Fruit fly (Drosophila melanogaster) whole organism, embryonic: ENCODE data around the gene CG3348.

Source experiments
- ATbp ChIP-seq: fragments of 200-800 bp; sonication (Bioruptor generic); optimal IDR thresholded peaks from 2 replicates; lab custom pipeline; 2017; ENCODE audit warnings: missing biosample characterization, mild to moderate bottlenecking, missing genetic modification characterization, missing genetic modification reagents
- B-H2 ChIP-seq: fragments of 200-800 bp; sonication (Bioruptor generic); optimal IDR thresholded peaks from 2 replicates; lab custom pipeline; 2018; ENCODE audit warnings: missing biosample characterization, mild to moderate bottlenecking, missing genetic modification characterization
- Bteb2 ChIP-seq: fragments of 200-800 bp; sonication (Bioruptor generic); optimal IDR thresholded peaks from 2 replicates; lab custom pipeline; 2016; ENCODE audit warnings: missing biosample characterization, missing genetic modification characterization
- CG11247 ChIP-seq: fragments of 200-800 bp; sonication (Bioruptor generic); IDR thresholded peaks from 2 replicates; pipeline ENCODE4 v1.3.6; 2022; ENCODE audit warnings: missing biosample characterization, missing genetic modification characterization
- CG13296 ChIP-seq: fragments of 200-800 bp; sonication (Bioruptor generic); optimal IDR thresholded peaks from 3 replicates; lab custom pipeline; 2018; ENCODE audit warnings: missing biosample characterization, mild to moderate bottlenecking, missing genetic modification characterization
- CG14441 ChIP-seq: fragments of 200-800 bp; sonication (Bioruptor generic); IDR thresholded peaks from 2 replicates; pipeline ENCODE4 v1.3.6; 2022; ENCODE audit warnings: missing biosample characterization, missing genetic modification characterization
- CG14667 ChIP-seq: fragments of 200-800 bp; sonication (Bioruptor generic); IDR thresholded peaks from 2 replicates; pipeline ENCODE4 v1.3.6; 2022; ENCODE audit warnings: missing biosample characterization, missing genetic modification characterization
- CG14710 ChIP-seq: fragments of 200-800 bp; sonication (Bioruptor generic); optimal IDR thresholded peaks from 3 replicates; lab custom pipeline; 2019; ENCODE audit warnings: missing biosample characterization, mild to moderate bottlenecking, missing genetic modification characterization, moderate library complexity
- CG1603 ChIP-seq: fragments of 200-800 bp; sonication (Bioruptor generic); optimal IDR thresholded peaks from 2 replicates; lab custom pipeline; 2019; ENCODE audit warnings: missing biosample characterization, mild to moderate bottlenecking, missing genetic modification characterization, moderate library complexity
- CG17186 ChIP-seq: fragments of 200-800 bp; sonication (Bioruptor generic); optimal IDR thresholded peaks from 3 replicates; lab custom pipeline; 2017; ENCODE audit warnings: missing biosample characterization, missing genetic modification reagents, missing genetic modification characterization
- CG18262 ChIP-seq: fragments of 200-800 bp; optimal IDR thresholded peaks from 3 replicates; lab custom pipeline; 2019; ENCODE audit warnings: missing biosample characterization, mild to moderate bottlenecking, missing genetic modification characterization, moderate library complexity
- CG3726 ChIP-seq: fragments of 200-800 bp; sonication (Bioruptor generic); IDR thresholded peaks from 3 replicates; pipeline ENCODE4, ENCODE4 v1.3.6; 2022; ENCODE audit warnings: missing biosample characterization, missing genetic modification characterization
- CG4707 ChIP-seq: fragments of 200-800 bp; sonication (Bioruptor generic); optimal IDR thresholded peaks from 2 replicates; lab custom pipeline; 2018; ENCODE audit warnings: missing biosample characterization, mild to moderate bottlenecking, missing genetic modification characterization, moderate library complexity
- CG6854 ChIP-seq: fragments of 200-800 bp; sonication (Bioruptor generic); optimal IDR thresholded peaks from 3 replicates; lab custom pipeline; 2017; ENCODE audit warnings: missing biosample characterization, mild to moderate bottlenecking, missing genetic modification characterization
- CG7271 ChIP-seq: fragments of 200-800 bp; sonication (Bioruptor generic); optimal IDR thresholded peaks from 2 replicates; lab custom pipeline; 2018; ENCODE audit warnings: missing biosample characterization, mild to moderate bottlenecking, missing genetic modification characterization, moderate library complexity
- CG8089 ChIP-seq: fragments of 200-800 bp; sonication (Bioruptor generic); optimal IDR thresholded peaks from 3 replicates; lab custom pipeline; 2016; ENCODE audit warnings: missing biosample characterization, missing genetic modification characterization
- CG8924 ChIP-seq: fragments of 200-800 bp; optimal IDR thresholded peaks from 3 replicates; lab custom pipeline; 2019; ENCODE audit warnings: missing biosample characterization, mild to moderate bottlenecking, missing genetic modification characterization, moderate library complexity
- CG9215 ChIP-seq: fragments of 200-800 bp; sonication (Bioruptor generic); IDR thresholded peaks from 2 replicates; pipeline ENCODE4 v1.3.6; 2022; ENCODE audit warnings: missing biosample characterization, missing genetic modification characterization
- CG9932 ChIP-seq: fragments of 200-800 bp; sonication (Bioruptor generic); IDR thresholded peaks from 2 replicates; pipeline ENCODE4 v1.3.6; 2022; ENCODE audit warnings: missing biosample characterization, missing genetic modification characterization
- CHES-1-like ChIP-seq: fragments of 200-800 bp; sonication (Bioruptor generic); optimal IDR thresholded peaks from 2 replicates; lab custom pipeline; 2016; ENCODE audit warnings: missing biosample characterization, missing genetic modification characterization
- Dip2 ChIP-seq: fragments of 200-800 bp; sonication (Bioruptor generic); IDR thresholded peaks from 2 replicates; pipeline ENCODE4 v1.3.6; 2022; ENCODE audit warnings: missing biosample characterization, missing genetic modification characterization
- Dip3 ChIP-seq: fragments of 200-800 bp; sonication (Bioruptor generic); optimal IDR thresholded peaks from 3 replicates; lab custom pipeline; 2016; ENCODE audit warnings: missing biosample characterization, missing genetic modification characterization
- Dref ChIP-seq: fragments of 200-800 bp; sonication (Bioruptor generic); IDR thresholded peaks from 2 replicates; pipeline ENCODE4 v1.3.6; 2022; ENCODE audit warnings: missing biosample characterization, missing genetic modification characterization
- GATAe ChIP-seq: fragments of 200-800 bp; sonication (Bioruptor generic); conservative IDR thresholded peaks from 2 replicates; pipeline ENCODE4 v1.3.6; 2022; ENCODE audit warnings: missing biosample characterization, missing genetic modification characterization
- HLHmδ ChIP-seq: fragments of 200-800 bp; sonication (Bioruptor generic); optimal IDR thresholded peaks from 2 replicates; lab custom pipeline; 2018; ENCODE audit warnings: missing biosample characterization, mild to moderate bottlenecking, missing genetic modification characterization, moderate library complexity
- Hr78 ChIP-seq, 2 experiments: fragments of 200-800 bp in 1 of 2; fragments of >200 bp in 1 of 2; sonication (Bioruptor generic) in 1 of 2; optimal IDR thresholded peaks; 2 replicates each; lab custom pipeline; 2017 to 2019; ENCODE audit warnings: missing biosample characterization in 2 of 2, missing genetic modification characterization in 2 of 2, mild to moderate bottlenecking in 1 of 2, moderate library complexity in 1 of 2
- Lim3 ChIP-seq: fragments of 200-800 bp; sonication (Bioruptor generic); IDR thresholded peaks from 2 replicates; pipeline ENCODE4 v1.3.6; 2022; ENCODE audit warnings: missing biosample characterization, missing genetic modification characterization
- MESR4 ChIP-seq: fragments of 200-800 bp; sonication (Bioruptor generic); optimal IDR thresholded peaks from 2 replicates; lab custom pipeline; 2018; ENCODE audit warnings: missing biosample characterization, mild to moderate bottlenecking, missing genetic modification characterization, moderate library complexity
- NK7.1 ChIP-seq: fragments of 200-800 bp; sonication (Bioruptor generic); optimal IDR thresholded peaks from 3 replicates; lab custom pipeline; 2016; ENCODE audit warnings: missing biosample characterization, missing genetic modification characterization
- Rfx ChIP-seq: fragments of 200-800 bp; sonication (Bioruptor generic); IDR thresholded peaks from 2 replicates; pipeline ENCODE4 v1.3.6; 2022; ENCODE audit warnings: missing biosample characterization, missing genetic modification characterization
- Xrp1 ChIP-seq: fragments of 200-800 bp; sonication (Bioruptor generic); IDR thresholded peaks from 2 replicates; pipeline ENCODE4 v1.3.6; 2022; ENCODE audit warnings: missing biosample characterization, missing genetic modification characterization
- bbx ChIP-seq: fragments of 200-800 bp; sonication (Bioruptor generic); IDR thresholded peaks from 2 replicates; pipeline ENCODE4 v1.3.6; 2022; ENCODE audit warnings: missing biosample characterization, missing genetic modification characterization; ENCODE audit not compliant: partially characterized antibody
- bsh ChIP-seq, 2 experiments: fragments of 200-800 bp; sonication (Bioruptor generic); optimal IDR thresholded peaks; 2 replicates each; lab custom pipeline; 2017 to 2018; ENCODE audit warnings: mild to moderate bottlenecking in 2 of 2, missing biosample characterization in 2 of 2, missing genetic modification characterization in 2 of 2, moderate library complexity in 1 of 2
- crp ChIP-seq, 2 experiments: fragments of 200-800 bp; sonication (Bioruptor generic); optimal IDR thresholded peaks; 2 replicates in 1 of 2; 3 replicates in 1 of 2; lab custom pipeline; 2017; ENCODE audit warnings: missing biosample characterization in 2 of 2, missing genetic modification characterization in 2 of 2, mild to moderate bottlenecking in 1 of 2, moderate library complexity in 1 of 2
- dysf ChIP-seq: fragments of 200-800 bp; sonication (Bioruptor generic); IDR thresholded peaks from 3 replicates; pipeline ENCODE4 v1.3.6; 2022; ENCODE audit warnings: missing biosample characterization, missing genetic modification characterization
- eve ChIP-seq, 2 experiments: fragments of >200 bp; optimal IDR thresholded peaks; 2 replicates each; lab custom pipeline; 2017; ENCODE audit warnings: missing biosample characterization in 2 of 2, missing genetic modification characterization in 2 of 2
- gce ChIP-seq: fragments of 200-800 bp; sonication (Bioruptor generic); IDR thresholded peaks from 3 replicates; pipeline ENCODE4 v1.3.6; 2022; ENCODE audit warnings: missing biosample characterization, missing genetic modification characterization
- grau ChIP-seq: fragments of 200-800 bp; optimal IDR thresholded peaks from 3 replicates; lab custom pipeline; 2019; ENCODE audit warnings: missing biosample characterization, mild to moderate bottlenecking, missing genetic modification characterization, moderate library complexity
- ind ChIP-seq: fragments of 200-800 bp; sonication (Bioruptor generic); optimal IDR thresholded peaks from 3 replicates; lab custom pipeline; 2016; ENCODE audit warnings: missing biosample characterization, missing genetic modification characterization
- inv ChIP-seq: fragments of 200-800 bp; sonication (Bioruptor generic); IDR thresholded peaks from 2 replicates; pipeline ENCODE4 v1.3.6; 2022; ENCODE audit warnings: missing biosample characterization, missing genetic modification characterization; ENCODE audit not compliant: partially characterized antibody
- nau ChIP-seq: fragments of 200-800 bp; sonication (Bioruptor generic); optimal IDR thresholded peaks from 3 replicates; lab custom pipeline; 2017; ENCODE audit warnings: missing biosample characterization, mild to moderate bottlenecking, missing genetic modification characterization, missing genetic modification reagents
- nom ChIP-seq: fragments of 200-800 bp; sonication (Bioruptor generic); optimal IDR thresholded peaks from 2 replicates; lab custom pipeline; 2017; ENCODE audit warnings: missing biosample characterization, missing genetic modification characterization, mild to moderate bottlenecking, moderate library complexity, missing genetic modification reagents
- odd ChIP-seq: fragments of 200-800 bp; sonication (Bioruptor generic); optimal IDR thresholded peaks from 2 replicates; lab custom pipeline; 2017; ENCODE audit warnings: missing biosample characterization, mild to moderate bottlenecking, missing genetic modification characterization
- onecut ChIP-seq: fragments of 200-800 bp; sonication (Bioruptor generic); IDR thresholded peaks from 2 replicates; pipeline ENCODE4 v1.3.6; 2022; ENCODE audit warnings: missing biosample characterization, missing genetic modification characterization
- org-1 ChIP-seq: fragments of 200-800 bp; sonication (Bioruptor generic); optimal IDR thresholded peaks from 2 replicates; lab custom pipeline; 2017; ENCODE audit warnings: missing biosample characterization, missing genetic modification characterization
- otp ChIP-seq: fragments of 200-800 bp; sonication (Bioruptor generic); IDR thresholded peaks from 3 replicates; pipeline ENCODE4, ENCODE4 v1.3.6; 2022; ENCODE audit warnings: missing biosample characterization, missing genetic modification characterization
- pan ChIP-seq, 4 experiments: fragments of >200 bp in 3 of 4; fragments of 200-800 bp in 1 of 4; sonication (Bioruptor generic) in 1 of 4; optimal IDR thresholded peaks in 3 of 4; IDR thresholded peaks in 1 of 4; 2 replicates each; pipeline versions ENCODE4 v1.3.6 to Lab custom; 2017 to 2022; ENCODE audit warnings: missing biosample characterization in 2 of 4, missing genetic modification characterization in 2 of 4, mixed read lengths in 1 of 4
- sd ChIP-seq: fragments of 200-800 bp; sonication (Bioruptor generic); optimal IDR thresholded peaks from 3 replicates; lab custom pipeline; 2018; ENCODE audit warnings: missing biosample characterization, mild to moderate bottlenecking, missing genetic modification characterization, moderate library complexity
- sim ChIP-seq: fragments of 200-800 bp; sonication (Bioruptor generic); IDR thresholded peaks from 2 replicates; pipeline ENCODE4 v1.3.6; 2022; ENCODE audit warnings: missing biosample characterization, missing genetic modification characterization
- ssp ChIP-seq: fragments of 200-800 bp; sonication (Bioruptor generic); IDR thresholded peaks from 2 replicates; pipeline ENCODE4 v1.3.6; 2022; ENCODE audit warnings: missing biosample characterization, missing genetic modification characterization

Gene CG3348

DNA sequence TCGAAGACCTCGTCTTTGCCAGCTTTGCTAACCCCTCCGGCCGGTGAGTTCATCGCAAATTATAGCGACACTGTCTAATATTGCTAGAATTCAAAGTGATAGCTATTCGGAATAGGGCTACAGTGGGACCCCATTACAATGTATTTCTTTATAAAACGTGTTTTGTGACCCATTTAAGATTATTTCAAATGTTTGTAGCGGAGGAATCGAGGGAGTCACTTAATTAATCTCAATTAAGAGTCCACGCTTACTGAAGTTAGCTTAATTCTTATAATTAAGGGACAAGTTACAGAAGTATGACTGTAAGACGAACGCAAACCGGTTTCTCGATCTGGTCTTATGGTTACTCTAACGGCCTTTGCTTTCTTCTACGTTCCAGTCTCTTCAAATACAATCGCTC lies 2.4 kb downstream of the CG3348 start (continued):
- TF ChIP-seq Lim3 (GFP tag; lab: Robert Waterston, UW) (no peak), CG17186 (GFP tag; lab: Kevin White, UChicago) (no peak), CG9932 (GFP tag; lab: Robert Waterston, UW) (peak; percentile 76), CG18262 (tag; lab: Kevin White, UChicago) (peak; percentile 55), CG8924 (tag; lab: Kevin White, UChicago) (peak; percentile 37), nom (GFP tag; lab: Kevin White, UChicago) (no peak), Rfx (GFP tag; lab: Robert Waterston, UW) (peak; percentile 75), nau (GFP tag; lab: Kevin White, UChicago) (no peak), NK7.1 (no peak), CG4707 (no peak), org-1 (GFP tag; lab: Kevin White, UChicago) (no peak), CG1603 (tag; lab: Kevin White, UChicago) (peak; percentile 55), pan (optimal IDR thresholded peaks at IDR 0.05; lab: Kevin White, UChicago) (no peak), pan (GFP tag; optimal IDR thresholded peaks at IDR 0.05 in 1 of 2, IDR thresholded peaks at IDR 0.05 in 1 of 2) (no peak), Xrp1 (GFP tag; lab: Robert Waterston, UW) (peak; percentile 53; the same call in 1 of the 2 replicates), CG14710 (peak; percentile 17), bbx (GFP tag; lab: Robert Waterston, UW) (no peak), gce (no peak), MESR4 (GFP tag; lab: Kevin White, UChicago) (no peak), CG7271 (no peak), CG14441 (GFP tag; lab: Robert Waterston, UW) (no peak; the same call in 1 of the 2 replicates), Dip3 (GFP tag; lab: Kevin White, UChicago) (peak; percentile 44), odd (GFP tag; lab: Kevin White, UChicago) (no peak), B-H2 (GFP tag; lab: Kevin White, UChicago) (no peak), dysf (GFP tag; lab: Robert Waterston, UW) (peak; percentile 58), inv (GFP tag; lab: Robert Waterston, UW) (no peak), ind (GFP tag; lab: Kevin White, UChicago) (peak; percentile 45), CG13296 (GFP tag; lab: Kevin White, UChicago) (peak; percentile 10), CG3726 (GFP tag; lab: Robert Waterston, UW) (no peak), eve (GFP tag; optimal IDR thresholded peaks at IDR 0.05; lab: Kevin White, UChicago) (no peak), Dip2 (GFP tag; lab: Robert Waterston, UW) (no peak), CG11247 (no peak), HLHmδ (GFP tag; lab: Kevin White, UChicago) (no peak), CG6854 (GFP tag; lab: Kevin White, UChicago) (no peak), CG14667 (GFP tag; lab: Robert Waterston, UW) (no peak), Dref (GFP tag; lab: Robert Waterston, UW) (no peak), CG9215 (GFP tag; lab: Robert Waterston, UW) (peak; percentile 46; the same call in 1 of the 2 replicates), Bteb2 (peak; percentile 6), Hr78 (GFP tag; optimal IDR thresholded peaks at IDR 0.05; lab: Kevin White, UChicago) (no peak), GATAe (no peak), ATbp (GFP tag; lab: Kevin White, UChicago) (no peak), grau (tag; lab: Kevin White, UChicago) (peak; percentile 92), bsh (GFP tag; optimal IDR thresholded peaks at IDR 0.05; lab: Kevin White, UChicago) (peak in 1 of 2 experiments; percentile 64), sim (GFP tag; lab: Robert Waterston, UW) (no peak), ssp (GFP tag; lab: Robert Waterston, UW) (no peak), onecut (GFP tag; lab: Robert Waterston, UW) (peak; percentile 33), CG8089 (no peak), CHES-1-like (GFP tag; lab: Kevin White, UChicago) (no peak), crp (GFP tag; optimal IDR thresholded peaks at IDR 0.05; lab: Kevin White, UChicago) (no peak), sd (tag; lab: Kevin White, UChicago) (peak; percentile 36), otp (GFP tag; lab: Robert Waterston, UW) (no peak)
